Fruit fly (Drosophila melanogaster) whole organism, pupa: ENCODE data around the gene CG15373.

Experiments used
- CG12605 ChIP-seq: fragments of 200-800 bp; sonication (Bioruptor generic); IDR thresholded peaks from 2 replicates; pipeline ENCODE4 v1.3.6; 2022; ENCODE audit warnings: missing biosample characterization, missing genetic modification characterization
- CG15710 ChIP-seq: fragments of 200-800 bp; sonication (Bioruptor generic); optimal IDR thresholded peaks from 2 replicates; lab custom pipeline; 2018; ENCODE audit warnings: missing biosample characterization, mild to moderate bottlenecking, missing genetic modification characterization, moderate library complexity
- CG32121 ChIP-seq: fragments of 200-800 bp; sonication (Bioruptor generic); IDR thresholded peaks from 2 replicates; pipeline ENCODE4 v1.3.6; 2022; ENCODE audit warnings: missing biosample characterization, missing genetic modification characterization
- CG4496 ChIP-seq: fragments of 200-800 bp; sonication (Bioruptor generic); IDR thresholded peaks from 3 replicates; pipeline ENCODE4 v1.3.6; 2022; ENCODE audit warnings: missing biosample characterization, missing genetic modification characterization
- CG9948 ChIP-seq: fragments of 200-800 bp; sonication (Bioruptor generic); optimal IDR thresholded peaks from 2 replicates; lab custom pipeline; 2018; ENCODE audit warnings: missing biosample characterization, mild to moderate bottlenecking, missing genetic modification characterization, moderate library complexity
- EcR ChIP-seq: fragments of 200-800 bp; sonication (Bioruptor generic); optimal IDR thresholded peaks from 3 replicates; lab custom pipeline; 2019; ENCODE audit warnings: missing biosample characterization, missing genetic modification characterization, mild to moderate bottlenecking, moderate library complexity, missing genetic modification reagents

dm6 chrX:18043691-18044090 lies at the start of gene CG15373:
- TF ChIP-seq CG4496 (GFP tag; lab: Robert Waterston, UW) (no peak), CG32121 (GFP tag; lab: Robert Waterston, UW) (no peak), CG15710 (tag; lab: Kevin White, UChicago) (no peak), CG9948 (tag; lab: Kevin White, UChicago) (no peak), EcR (GFP tag; lab: Kevin White, UChicago) (no peak), CG12605 (GFP tag; lab: Robert Waterston, UW) (no peak)
